Worm (Caenorhabditis elegans): ENCODE results near the gene K12D12.5.
A peak's percentile ranks its signal among the peaks of the same experiment; 100 is the strongest.

The K12D12.5 gene

DNA sequence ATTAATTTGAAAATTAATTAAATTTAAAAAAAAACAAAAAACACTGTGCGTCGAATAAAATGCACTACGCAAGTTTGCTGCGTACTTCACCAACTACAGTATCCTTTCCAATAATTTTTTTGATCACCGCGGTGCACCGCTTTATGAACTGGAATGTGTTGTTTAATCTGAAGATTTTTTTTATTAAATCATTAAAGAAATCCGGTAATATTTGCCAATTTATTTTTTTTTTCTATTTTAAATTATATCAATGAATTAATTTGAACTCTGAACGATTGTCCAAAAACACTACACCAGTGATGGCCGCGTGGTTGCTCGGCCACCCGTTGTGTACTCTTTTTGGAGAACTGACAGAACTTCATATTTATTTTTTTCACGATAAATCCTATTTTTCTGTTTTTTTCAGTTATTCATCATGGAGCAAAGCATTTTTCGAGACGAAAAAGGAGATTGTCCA, at the start of gene K12D12.5:
K12D12.5 (plus strand) TSS at position 407 of the 457 bp plus-strand sequence.
- no peak for TF ChIP-seq drap-1 (GFP tag; optimal IDR thresholded peaks at IDR 0.05)
- TF ChIP-seq lin-13 (tag; optimal IDR thresholded peaks at IDR 0.05) = no peak
- TF ChIP-seq ceh-39 (tag; optimal IDR thresholded peaks at IDR 0.05) = no peak
- no peak for TF ChIP-seq tbx-8 (GFP tag; optimal IDR thresholded peaks at IDR 0.05)
- TF ChIP-seq nhr-237 (tag; optimal IDR thresholded peaks at IDR 0.05) = no peak
- no peak for TF ChIP-seq sem-2 (GFP tag; optimal IDR thresholded peaks at IDR 0.05)
- TF ChIP-seq unc-39 (tag; optimal IDR thresholded peaks at IDR 0.05) = no peak
- TF ChIP-seq zip-8 (tag; optimal IDR thresholded peaks at IDR 0.05) = no peak
- no peak for TF ChIP-seq elt-3 (tag; optimal IDR thresholded peaks at IDR 0.05)
- TF ChIP-seq mep-1 (tag; optimal IDR thresholded peaks at IDR 0.05) = no peak
- TF ChIP-seq nhr-12 (tag; optimal IDR thresholded peaks at IDR 0.05) = no peak
- no peak for TF ChIP-seq bed-3 (GFP tag; optimal IDR thresholded peaks at IDR 0.05)
- TF ChIP-seq ceh-43 (GFP tag; optimal IDR thresholded peaks at IDR 0.05) = no peak

DNA sequence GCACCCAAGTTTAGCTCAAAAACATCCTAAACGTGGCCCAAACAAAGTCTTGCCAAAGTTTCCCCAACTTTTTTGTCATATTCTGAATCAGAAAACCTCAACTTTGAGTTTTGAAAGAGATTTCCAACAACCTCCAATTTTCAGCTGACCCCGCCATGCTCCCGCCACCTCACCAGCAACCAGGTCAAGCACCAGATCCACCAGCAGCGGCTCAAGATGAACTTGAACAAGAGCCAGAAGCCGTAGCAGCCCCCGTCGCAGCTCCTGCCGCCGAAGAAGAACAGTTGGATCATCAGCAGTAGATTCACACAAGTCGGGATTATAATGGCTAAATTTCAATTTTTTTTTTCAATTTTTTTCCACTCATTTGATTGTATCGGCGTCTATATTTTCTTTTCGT, 49.6 kb upstream of the K12D12.5 start:
- TF ChIP-seq ceh-83 (GFP tag; optimal IDR thresholded peaks at IDR 0.05) (no peak), zip-8 (tag; optimal IDR thresholded peaks at IDR 0.05) (no peak), nhr-2 (tag; optimal IDR thresholded peaks at IDR 0.05) (no peak), ces-1 (GFP tag; optimal IDR thresholded peaks at IDR 0.05) (no peak), M03D4.4 (tag; optimal IDR thresholded peaks at IDR 0.05) (no peak), ceh-43 (GFP tag; optimal IDR thresholded peaks at IDR 0.05) (no peak), unc-62 (GFP tag; optimal IDR thresholded peaks at IDR 0.05) (no peak), ham-2 (GFP tag; optimal IDR thresholded peaks at IDR 0.05) (no peak), sem-2 (GFP tag; optimal IDR thresholded peaks at IDR 0.05) (no peak), nhr-237 (tag; optimal IDR thresholded peaks at IDR 0.05) (no peak), nhr-28 (tag; optimal IDR thresholded peaks at IDR 0.05) (no peak), sptf-1 (tag; optimal IDR thresholded peaks at IDR 0.05) (no peak)

DNA sequence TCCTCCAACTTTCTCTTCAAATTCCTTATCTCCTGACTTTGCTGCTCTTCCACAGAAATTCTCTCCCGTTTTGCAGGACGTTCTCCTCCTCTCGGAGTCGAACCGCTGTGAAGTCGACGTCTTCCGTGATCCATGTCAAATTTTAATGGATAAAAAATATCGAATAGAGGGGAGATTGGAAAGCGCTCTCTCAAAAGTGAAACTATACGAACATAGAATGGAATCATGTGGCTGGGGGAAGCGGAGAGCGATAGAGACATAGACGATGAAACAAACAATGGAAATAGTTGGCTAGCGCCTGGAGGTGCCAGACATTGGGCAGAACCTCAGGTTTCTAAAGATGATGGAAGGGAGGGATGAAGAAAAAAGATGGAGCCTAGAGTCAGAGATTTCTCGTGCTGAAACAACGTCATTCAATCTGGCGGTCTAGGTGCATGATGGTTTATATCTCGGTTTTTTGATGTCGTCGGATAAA, 46.9 kb upstream of the K12D12.5 start, which contains the start of gene F43G6.8:
F43G6.8 (minus strand) TSS at position 198 of the 475 bp plus-strand sequence.
- TF ChIP-seq ham-2 (GFP tag; optimal IDR thresholded peaks at IDR 0.05) = peak; percentile 40
- no peak for TF ChIP-seq ceh-83 (GFP tag; optimal IDR thresholded peaks at IDR 0.05)
- TF ChIP-seq unc-120 (tag; optimal IDR thresholded peaks at IDR 0.05; ENCODE audit: poor library complexity, severe bottlenecking) = peak; percentile 26

DNA sequence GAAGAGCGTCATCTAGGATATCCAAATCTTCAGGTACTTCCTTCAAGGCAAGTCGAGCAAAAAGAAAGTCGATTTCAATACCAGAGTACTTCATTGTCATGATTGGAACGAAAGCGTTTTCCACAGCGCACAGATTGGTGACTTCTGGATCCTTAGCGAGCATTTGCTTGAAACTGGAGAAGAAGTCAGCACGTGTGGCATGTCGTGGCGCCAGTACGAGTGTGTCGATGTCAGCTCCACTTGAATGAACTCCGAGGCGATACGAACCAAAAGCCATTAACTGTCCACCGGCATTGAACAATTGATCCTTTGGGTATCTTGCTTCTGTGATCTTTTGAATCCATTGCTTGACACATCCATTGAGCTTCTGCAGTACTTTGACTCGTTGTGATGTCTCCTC, 44.8 kb upstream of the K12D12.5 start:
- no peak for TF ChIP-seq unc-62 (GFP tag; optimal IDR thresholded peaks at IDR 0.05)
- no peak for TF ChIP-seq mls-2 (tag; optimal IDR thresholded peaks at IDR 0.05)
- TF ChIP-seq ceh-39 (tag; optimal IDR thresholded peaks at IDR 0.05) = no peak
- no peak for TF ChIP-seq tbx-8 (GFP tag; optimal IDR thresholded peaks at IDR 0.05)
- no peak for TF ChIP-seq ztf-11 (tag; optimal IDR thresholded peaks at IDR 0.05)
- TF ChIP-seq snpc-4 (tag; optimal IDR thresholded peaks at IDR 0.05) = no peak
- TF ChIP-seq lin-13 (tag; optimal IDR thresholded peaks at IDR 0.05) = no peak
- TF ChIP-seq lin-32 (GFP tag; optimal IDR thresholded peaks at IDR 0.05) = no peak
- no peak for TF ChIP-seq M03D4.4 (tag; optimal IDR thresholded peaks at IDR 0.05)
- no peak for TF ChIP-seq ces-1 (GFP tag; optimal IDR thresholded peaks at IDR 0.05)
- no peak for TF ChIP-seq pha-4 (tag; optimal IDR thresholded peaks at IDR 0.05)

DNA sequence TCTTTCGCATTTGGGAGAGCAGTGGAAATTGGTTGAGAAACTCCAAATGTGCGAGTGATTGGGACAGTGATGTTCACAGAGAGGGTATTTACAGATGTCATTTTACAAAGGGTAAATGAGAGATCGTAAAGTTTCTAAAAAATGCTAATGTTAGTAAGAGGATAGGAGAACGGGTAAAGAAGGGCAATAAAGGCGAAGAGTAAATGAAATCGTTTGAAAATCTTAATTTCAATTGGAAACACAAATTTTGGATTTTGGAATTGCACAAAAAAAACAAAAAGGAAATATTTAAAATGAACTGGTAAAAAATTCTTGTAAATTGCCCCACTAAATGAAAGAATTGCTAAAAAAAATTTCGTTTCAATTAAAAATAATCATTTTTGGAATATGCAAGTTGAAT, 44.4 kb upstream of the K12D12.5 start, which contains the start of gene pap-3:
pap-3 (minus strand) TSS at position 101 of the 400 bp plus-strand sequence.
- no peak for TF ChIP-seq nhr-12 (tag; optimal IDR thresholded peaks at IDR 0.05)
- TF ChIP-seq ceh-83 (GFP tag; optimal IDR thresholded peaks at IDR 0.05) = no peak
- TF ChIP-seq mep-1 (tag; optimal IDR thresholded peaks at IDR 0.05) = no peak
- TF ChIP-seq nhr-28 (tag; optimal IDR thresholded peaks at IDR 0.05) = no peak
- no peak for TF ChIP-seq lin-13 (tag; optimal IDR thresholded peaks at IDR 0.05)
- TF ChIP-seq elt-3 (tag; optimal IDR thresholded peaks at IDR 0.05) = no peak
- no peak for TF ChIP-seq unc-39 (tag; optimal IDR thresholded peaks at IDR 0.05)
- no peak for TF ChIP-seq ham-2 (GFP tag; optimal IDR thresholded peaks at IDR 0.05)
- no peak for TF ChIP-seq bed-3 (GFP tag; optimal IDR thresholded peaks at IDR 0.05)
- TF ChIP-seq drap-1 (GFP tag; optimal IDR thresholded peaks at IDR 0.05) = no peak
- no peak for TF ChIP-seq mls-2 (tag; optimal IDR thresholded peaks at IDR 0.05)
- TF ChIP-seq zip-8 (tag; optimal IDR thresholded peaks at IDR 0.05) = no peak
- no peak for TF ChIP-seq pha-4 (tag; optimal IDR thresholded peaks at IDR 0.05)
- no peak for TF ChIP-seq ces-1 (GFP tag; optimal IDR thresholded peaks at IDR 0.05)
- no peak for TF ChIP-seq ceh-43 (GFP tag; optimal IDR thresholded peaks at IDR 0.05)
- TF ChIP-seq nhr-76 (tag; optimal IDR thresholded peaks at IDR 0.05) = no peak
- no peak for TF ChIP-seq lsy-2 (tag; optimal IDR thresholded peaks at IDR 0.05)
- no peak for TF ChIP-seq cnd-1 (tag; optimal IDR thresholded peaks at IDR 0.05)
- no peak for TF ChIP-seq mab-5 (tag; optimal IDR thresholded peaks at IDR 0.05)

Measured in whole organism, mixed stage, embryonic.